Worm (Caenorhabditis elegans): ENCODE results near the gene F16B4.6.

DNA sequence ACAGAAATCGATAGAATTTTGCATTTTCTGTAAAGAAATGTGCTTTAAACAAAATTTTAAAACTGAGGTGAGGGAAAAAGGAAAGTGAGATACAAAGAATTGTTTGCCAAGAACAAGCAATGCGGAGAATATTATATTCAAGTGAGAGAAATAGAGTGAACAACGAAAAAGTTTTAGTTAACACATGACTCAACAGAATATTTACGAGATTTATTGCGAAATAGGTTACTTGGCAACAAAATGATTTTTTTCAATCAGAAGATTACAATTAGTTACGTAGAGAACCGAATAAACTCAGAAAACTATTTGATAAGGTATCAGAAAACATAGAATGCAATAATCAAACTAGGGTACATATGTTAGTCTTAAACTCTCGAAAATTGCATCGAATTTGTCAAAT lies 34.5 kb downstream of the F16B4.6 start, which contains the start of gene nhr-117:
- TF ChIP-seq him-1 (tag; optimal IDR thresholded peaks at IDR 0.05) = no peak
- TF ChIP-seq W03F9.2 (tag; optimal IDR thresholded peaks at IDR 0.05) = no peak
- TF ChIP-seq dao-5 (tag; optimal IDR thresholded peaks at IDR 0.05) = no peak

Measured in whole organism, L4/young adult.